Fruit fly (Drosophila melanogaster): ENCODE measurements around the gene Fer1HCH.

Fer1HCH gene

DNA sequence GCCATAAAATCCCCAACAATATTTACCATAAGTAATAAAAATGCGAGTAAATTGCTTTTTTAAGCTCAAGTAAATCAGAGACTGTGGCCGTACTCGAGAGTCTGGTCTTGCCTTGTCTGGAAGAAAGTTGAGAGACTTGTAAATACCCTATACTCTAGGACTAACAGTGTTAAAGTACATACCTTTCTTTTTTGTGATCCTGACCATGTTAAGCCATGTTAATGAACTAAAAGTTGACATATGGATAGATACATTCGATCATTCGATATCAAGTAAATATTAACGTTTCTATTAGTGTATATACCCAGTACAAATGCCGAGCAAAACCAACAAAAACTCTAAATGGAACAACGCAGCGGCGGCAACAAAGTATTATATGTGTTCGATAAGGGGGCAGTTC lies 51.9 kb downstream of the Fer1HCH start (continued):
- TF ChIP-seq otp (GFP tag; IDR thresholded peaks at IDR 0.05) (no peak), bigmax (GFP tag; optimal IDR thresholded peaks at IDR 0.05) (no peak), fru (optimal IDR thresholded peaks at IDR 0.05) (no peak)
